Worm (Caenorhabditis elegans): Measurements from ENCODE around the gene T08G5.2.

- TF ChIP-seq nhr-12 (tag; optimal IDR thresholded peaks at IDR 0.05): no peak
- TF ChIP-seq lsy-2 (tag; optimal IDR thresholded peaks at IDR 0.05): peak in 1 of 2 experiments; percentile 23
- no peak for TF ChIP-seq peb-1 (tag; optimal IDR thresholded peaks at IDR 0.05)
- no peak for TF ChIP-seq fos-1 (tag; optimal IDR thresholded peaks at IDR 0.05)
- no peak for TF ChIP-seq C34F6.9 (tag; optimal IDR thresholded peaks at IDR 0.05)
- TF ChIP-seq unc-62 (GFP tag; optimal IDR thresholded peaks at IDR 0.05): no peak
- no peak for TF ChIP-seq blmp-1 (tag; optimal IDR thresholded peaks at IDR 0.05; ENCODE audit: insufficient read depth)
- no peak for TF ChIP-seq lin-11 (tag; optimal IDR thresholded peaks at IDR 0.05)
- TF ChIP-seq dmd-4 (tag; optimal IDR thresholded peaks at IDR 0.05): no peak
- no peak for TF ChIP-seq lin-39 (tag; optimal IDR thresholded peaks at IDR 0.05)
- no peak for TF ChIP-seq elt-1 (tag; optimal IDR thresholded peaks at IDR 0.05)
- no peak for TF ChIP-seq mbf-1 (tag; optimal IDR thresholded peaks at IDR 0.05)
- TF ChIP-seq F13H6.1 (tag; optimal IDR thresholded peaks at IDR 0.05): peak; percentile 34
These were observed 22.4 kb downstream of the T08G5.2 start for ce11 chrV:14003587-14004156.
